Fruit fly (Drosophila melanogaster): ENCODE data around the gene CG31286.

CG31286 gene

dm6 chr3R:6664371-6665116 is 23.5 kb downstream of the CG31286 start (continued):
- no peak for TF ChIP-seq CG17186 (GFP tag; optimal IDR thresholded peaks at IDR 0.05)
- TF ChIP-seq nerfin-2 (GFP tag; IDR thresholded peaks at IDR 0.05; ENCODE audit: partially characterized antibody), result no peak
- no peak for TF ChIP-seq GATAe (GFP tag; conservative IDR thresholded peaks at IDR 0.05)
- no peak for TF ChIP-seq CG42726 (GFP tag; IDR thresholded peaks at IDR 0.05; ENCODE audit: partially characterized antibody)
- TF ChIP-seq CG2712 (tag; optimal IDR thresholded peaks at IDR 0.05), result peak; percentile 14
- no peak for TF ChIP-seq CG9817 (tag; optimal IDR thresholded peaks at IDR 0.05)
- TF ChIP-seq cg (GFP tag; optimal IDR thresholded peaks at IDR 0.05), result no peak
- no peak for TF ChIP-seq Side (GFP tag; optimal IDR thresholded peaks at IDR 0.05)
- no peak for TF ChIP-seq Hsf (GFP tag; optimal IDR thresholded peaks at IDR 0.05)
- no peak for TF ChIP-seq Tbp (GFP tag; optimal IDR thresholded peaks at IDR 0.05)
- no peak for TF ChIP-seq CG30020 (tag; optimal IDR thresholded peaks at IDR 0.05)
- TF ChIP-seq bigmax (GFP tag; optimal IDR thresholded peaks at IDR 0.05), result no peak
- no peak for TF ChIP-seq Doc2 (GFP tag; IDR thresholded peaks at IDR 0.05)
- no peak for TF ChIP-seq da (GFP tag; optimal IDR thresholded peaks at IDR 0.05)
- no peak for TF ChIP-seq hth (optimal IDR thresholded peaks at IDR 0.05)
- peak; percentile 17 for TF ChIP-seq az2 (GFP tag; optimal IDR thresholded peaks at IDR 0.05)
- no peak for TF ChIP-seq sens-2 (GFP tag; IDR thresholded peaks at IDR 0.05)
- TF ChIP-seq CG33213 (GFP tag; optimal IDR thresholded peaks at IDR 0.05), result no peak
- no peak for TF ChIP-seq Fer2 (tag; optimal IDR thresholded peaks at IDR 0.05)
- no peak for TF ChIP-seq lov (optimal IDR thresholded peaks at IDR 0.05)
- no peak for TF ChIP-seq lov (GFP tag; IDR thresholded peaks at IDR 0.05)
- no peak for TF ChIP-seq fd3F (GFP tag; optimal IDR thresholded peaks at IDR 0.05)
- TF ChIP-seq CG17912 (GFP tag; optimal IDR thresholded peaks at IDR 0.05), result peak; percentile 12
- TF ChIP-seq Camta (GFP tag; optimal IDR thresholded peaks at IDR 0.05), result no peak
- TF ChIP-seq CG3065 (GFP tag; optimal IDR thresholded peaks at IDR 0.05), result no peak
- TF ChIP-seq Dfd (GFP tag; optimal IDR thresholded peaks at IDR 0.05), result no peak
- TF ChIP-seq cato (GFP tag; optimal IDR thresholded peaks at IDR 0.05; ENCODE audit: borderline replicate concordance), result no peak
- no peak for TF ChIP-seq CG4707 (GFP tag; optimal IDR thresholded peaks at IDR 0.05)
- peak; percentile 75 for TF ChIP-seq CG17361 (GFP tag; IDR thresholded peaks at IDR 0.05)
- no peak for TF ChIP-seq pan (optimal IDR thresholded peaks at IDR 0.05)
- TF ChIP-seq pan (GFP tag; optimal IDR thresholded peaks at IDR 0.05 in 1 of 2, IDR thresholded peaks at IDR 0.05 in 1 of 2), result no peak
- no peak for TF ChIP-seq Ets97D (GFP tag; optimal IDR thresholded peaks at IDR 0.05)
- no peak for TF ChIP-seq CG10462 (GFP tag; optimal IDR thresholded peaks at IDR 0.05)
- TF ChIP-seq CG10321 (GFP tag; IDR thresholded peaks at IDR 0.05), result no peak
- no peak for TF ChIP-seq HHEX (GFP tag; optimal IDR thresholded peaks at IDR 0.05)
- 0 out of 3 replicates have a peak, but pooled peaks have one; percentile 13 for TF ChIP-seq knrl (GFP tag; IDR thresholded peaks at IDR 0.05; ENCODE audit: partially characterized antibody)
- TF ChIP-seq sna (GFP tag; IDR thresholded peaks at IDR 0.05; ENCODE audit: partially characterized antibody), result no peak
- TF ChIP-seq h (optimal IDR thresholded peaks at IDR 0.05), result no peak
- TF ChIP-seq CG3847 (GFP tag; IDR thresholded peaks at IDR 0.05), result no peak
- peak; percentile 39 for TF ChIP-seq Neu2 (GFP tag; optimal IDR thresholded peaks at IDR 0.05; ENCODE audit: borderline replicate concordance)
- no peak for TF ChIP-seq CG3407 (GFP tag; optimal IDR thresholded peaks at IDR 0.05)
- TF ChIP-seq D19B (GFP tag; optimal IDR thresholded peaks at IDR 0.05), result no peak
- no peak for TF ChIP-seq Ravus (GFP tag; IDR thresholded peaks at IDR 0.05)
- no peak for TF ChIP-seq HmgZ (tag; optimal IDR thresholded peaks at IDR 0.05)
- TF ChIP-seq toy (GFP tag; IDR thresholded peaks at IDR 0.05), result no peak
- no peak for TF ChIP-seq shn (GFP tag; optimal IDR thresholded peaks at IDR 0.05)
- 0 out of 2 replicates have a peak, but pooled peaks have one; percentile 4 for TF ChIP-seq Rx (GFP tag; IDR thresholded peaks at IDR 0.05)
- peak; percentile 18 for TF ChIP-seq CG13424 (tag; optimal IDR thresholded peaks at IDR 0.05)
- no peak for TF ChIP-seq rib (GFP tag; IDR thresholded peaks at IDR 0.05)
- no peak for TF ChIP-seq pum (GFP tag; optimal IDR thresholded peaks at IDR 0.05)
- no peak for TF ChIP-seq vnd (GFP tag; IDR thresholded peaks at IDR 0.05; ENCODE audit: partially characterized antibody)

Measured in whole organism, embryonic.